Worm (Caenorhabditis elegans) whole organism, L4/young adult: ENCODE data around the gene idpp-4.

ENCODE experiments used
- W03F9.2 ChIP-seq: fragments of 150-350 bp; optimal IDR thresholded peaks from 2 replicates; lab custom pipeline; 2014; ENCODE audit warnings: missing biosample characterization, missing genetic modification characterization
- dao-5 ChIP-seq: sonication (generic microtip); optimal IDR thresholded peaks from 2 replicates; lab custom pipeline; 2016; ENCODE audit warnings: missing genotype, missing genetic modification characterization, moderate library complexity, missing compliant biosample characterization
- him-1 ChIP-seq: sonication (generic microtip); optimal IDR thresholded peaks from 2 replicates; lab custom pipeline; 2016; ENCODE audit warnings: missing genotype, missing genetic modification reagents, missing genetic modification characterization, missing compliant biosample characterization

idpp-4 gene

ce11 chrII:10315252-10315651 lies 6.0 kb upstream of the idpp-4 start, which contains the start of gene idpp-8:
Gene idpp-8, plus strand, starts transcription at chrII:10315552.
- TF ChIP-seq W03F9.2 (tag; lab: Kevin White, UChicago), result no peak
- no peak for TF ChIP-seq dao-5 (tag; lab: Kevin White, UChicago)
- TF ChIP-seq him-1 (tag; lab: Kevin White, UChicago), result no peak

ce11 chrII:10316119-10316518 lies 5.1 kb upstream of the idpp-4 start, which contains the start of gene gcy-5:
Gene gcy-5, minus strand, starts transcription at chrII:10316219.
- no peak for TF ChIP-seq W03F9.2 (tag; lab: Kevin White, UChicago)
- TF ChIP-seq him-1 (tag; lab: Kevin White, UChicago), result no peak

- TF ChIP-seq him-1 (tag; lab: Kevin White, UChicago) (no peak), W03F9.2 (tag; lab: Kevin White, UChicago) (no peak), dao-5 (tag; lab: Kevin White, UChicago) (no peak)
Observed at ce11 chrII:10317007-10317406, 4.3 kb upstream of the idpp-4 start, which contains the start of gene M02G9.4. Gene M02G9.4, plus strand, starts transcription at chrII:10317307.

DNA sequence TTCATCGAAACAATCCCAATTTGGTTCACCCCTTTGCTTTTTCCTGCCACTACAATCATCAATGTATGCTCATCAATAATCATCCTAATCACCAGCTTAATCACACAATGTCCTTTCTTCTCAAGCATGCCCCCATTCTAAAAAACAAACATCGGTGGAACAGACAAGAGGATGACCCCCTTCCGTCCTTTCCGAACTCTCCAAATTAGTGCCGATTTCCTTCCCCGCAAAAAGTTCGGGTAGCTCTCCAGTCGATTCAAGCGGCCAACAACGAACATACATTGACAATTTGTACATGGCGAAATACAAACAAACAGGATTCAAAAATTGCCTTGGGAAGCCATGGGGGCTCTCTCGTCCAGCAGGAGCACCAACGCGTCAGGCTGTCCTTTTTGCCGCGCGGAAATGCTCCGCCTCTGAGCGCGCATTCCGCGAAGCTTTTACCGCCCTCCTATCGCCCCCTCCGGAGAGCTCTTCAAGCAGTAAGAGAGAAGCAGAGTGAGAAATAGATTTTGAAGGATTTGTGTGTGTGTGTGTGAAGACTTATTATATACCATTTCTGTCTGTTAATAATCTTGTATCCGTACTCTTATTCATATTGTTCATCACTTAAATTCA lies 4.5 kb downstream of the idpp-4 start, which contains the start of gene appg-1:
TSS of gene appg-1 (plus strand) at position 427 of the 618 bp plus-strand sequence.
- TF ChIP-seq dao-5 (tag; lab: Kevin White, UChicago) (no peak), him-1 (tag; lab: Kevin White, UChicago) (no peak), W03F9.2 (tag; lab: Kevin White, UChicago) (no peak)

DNA sequence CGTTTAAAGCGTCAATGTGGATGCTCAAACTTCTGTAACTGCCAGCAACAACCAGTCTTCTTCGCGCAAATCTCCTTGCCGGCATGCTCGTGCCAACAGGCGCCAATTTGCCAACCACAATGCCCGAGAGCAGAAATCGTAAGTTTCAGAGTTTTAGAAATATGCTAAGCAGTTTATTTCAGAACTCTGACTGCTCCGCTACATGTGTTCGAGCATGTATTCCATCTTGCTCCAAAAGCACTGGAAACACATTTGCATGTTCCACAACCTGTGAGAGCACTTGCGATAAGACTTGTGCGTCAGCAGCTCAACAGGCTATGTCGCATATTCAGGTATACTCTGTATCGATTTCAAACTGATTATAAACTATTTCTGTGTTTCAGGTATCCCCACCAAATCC lies 8.5 kb downstream of the idpp-4 start:
- TF ChIP-seq W03F9.2 (tag; lab: Kevin White, UChicago), result no peak
- no peak for TF ChIP-seq him-1 (tag; lab: Kevin White, UChicago)
- TF ChIP-seq dao-5 (tag; lab: Kevin White, UChicago), result no peak

DNA sequence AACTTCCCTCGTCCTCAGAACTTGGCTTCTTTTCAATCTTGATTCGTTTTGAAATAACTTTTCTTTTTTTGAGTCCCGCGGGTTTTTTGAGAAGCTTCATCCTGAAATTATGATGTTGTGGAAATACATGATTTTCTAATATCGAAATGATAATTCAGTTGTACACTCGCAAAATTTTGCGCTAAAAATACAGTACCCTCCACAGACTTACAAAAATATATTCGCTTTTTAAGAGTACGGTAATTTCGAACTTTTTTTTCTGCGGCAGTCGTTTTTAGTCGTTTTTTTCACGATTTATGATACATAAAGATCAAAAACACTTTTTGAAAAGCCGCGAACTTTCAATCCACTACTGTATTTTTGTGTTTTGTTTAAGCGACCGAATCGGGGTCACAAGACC lies 23.8 kb downstream of the idpp-4 start, which contains the start of gene pro-2:
TSS of gene pro-2 (minus strand) at position 101 of the 400 bp plus-strand sequence.
- no peak for TF ChIP-seq dao-5 (tag; lab: Kevin White, UChicago)
- no peak for TF ChIP-seq him-1 (tag; lab: Kevin White, UChicago)
- no peak for TF ChIP-seq W03F9.2 (tag; lab: Kevin White, UChicago)

ce11 chrII:10346075-10346474 lies 24.8 kb downstream of the idpp-4 start, which contains the start of gene C07E3.10:
Gene C07E3.10, plus strand, starts transcription at chrII:10346375.
- TF ChIP-seq W03F9.2 (tag; lab: Kevin White, UChicago) (no peak), him-1 (tag; lab: Kevin White, UChicago) (no peak), dao-5 (tag; lab: Kevin White, UChicago) (no peak)

DNA sequence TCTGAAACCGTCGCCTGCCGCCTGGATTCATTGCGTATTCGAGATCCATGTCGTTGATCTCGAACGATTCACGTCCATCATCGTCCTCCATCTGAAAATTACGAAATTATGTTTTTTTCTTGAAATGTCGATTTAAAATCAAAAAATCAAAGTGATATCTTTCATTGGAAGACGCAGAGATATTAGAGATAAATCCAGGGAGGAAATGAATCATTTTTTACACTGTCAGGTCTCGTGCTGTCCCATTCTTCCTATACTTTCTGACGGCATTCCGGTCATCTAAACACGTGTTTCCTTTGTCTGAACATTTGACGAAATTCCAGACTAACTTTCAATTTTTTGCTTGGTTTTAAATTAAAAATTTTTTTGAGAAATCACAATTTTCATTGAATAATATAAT lies 28.7 kb downstream of the idpp-4 start, which contains the start of gene stip-1:
TSS of gene stip-1 (minus strand) at position 98 of the 400 bp plus-strand sequence.
- TF ChIP-seq dao-5 (tag; lab: Kevin White, UChicago) (no peak), W03F9.2 (tag; lab: Kevin White, UChicago) (no peak), him-1 (tag; lab: Kevin White, UChicago) (no peak)

DNA sequence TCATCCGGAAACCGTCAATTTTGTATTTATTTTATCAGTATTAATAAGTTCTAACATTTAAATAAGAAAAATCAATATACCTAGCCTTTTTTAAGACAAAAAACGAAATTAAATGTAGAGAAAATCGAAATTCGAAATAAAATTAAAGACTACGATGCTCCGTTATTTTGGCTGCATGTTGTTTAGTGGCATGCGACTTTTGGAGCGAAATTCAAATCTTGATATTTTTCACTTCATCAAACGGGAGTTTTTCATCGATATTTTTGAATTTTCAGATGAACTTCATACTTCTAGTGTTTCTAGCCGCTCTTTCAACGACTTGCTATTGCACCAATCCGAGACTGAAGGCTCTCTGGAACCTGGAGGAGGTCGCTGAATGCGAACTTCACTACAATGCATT lies 29.2 kb downstream of the idpp-4 start, which contains the start of gene C07E3.9:
TSS of gene C07E3.9 (plus strand) at position 270 of the 400 bp plus-strand sequence.
- TF ChIP-seq W03F9.2 (tag; lab: Kevin White, UChicago), result no peak
- TF ChIP-seq him-1 (tag; lab: Kevin White, UChicago), result no peak
- no peak for TF ChIP-seq dao-5 (tag; lab: Kevin White, UChicago)

DNA sequence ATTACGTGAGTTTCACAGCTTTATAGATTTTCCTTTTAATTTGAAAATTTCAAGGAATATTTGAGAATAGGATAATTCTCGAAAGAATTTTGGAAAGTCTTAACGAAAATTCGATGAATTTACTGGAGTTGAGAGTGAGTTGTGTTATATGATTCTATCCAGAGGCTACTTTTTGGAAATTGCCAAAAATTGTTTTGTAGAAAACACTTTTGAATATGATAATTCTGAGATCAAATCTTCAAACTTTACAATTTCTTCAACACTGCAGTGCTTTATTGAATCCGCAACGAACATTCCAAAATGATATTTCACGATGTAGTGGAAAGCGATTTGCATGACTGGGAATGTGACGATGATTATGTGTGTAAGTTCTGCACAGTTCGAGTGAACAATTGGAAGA lies 30.7 kb downstream of the idpp-4 start, which contains the start of gene C07E3.8:
TSS of gene C07E3.8 (plus strand) at position 301 of the 400 bp plus-strand sequence.
- TF ChIP-seq dao-5 (tag; lab: Kevin White, UChicago), result no peak
- no peak for TF ChIP-seq him-1 (tag; lab: Kevin White, UChicago)
- TF ChIP-seq W03F9.2 (tag; lab: Kevin White, UChicago), result no peak

DNA sequence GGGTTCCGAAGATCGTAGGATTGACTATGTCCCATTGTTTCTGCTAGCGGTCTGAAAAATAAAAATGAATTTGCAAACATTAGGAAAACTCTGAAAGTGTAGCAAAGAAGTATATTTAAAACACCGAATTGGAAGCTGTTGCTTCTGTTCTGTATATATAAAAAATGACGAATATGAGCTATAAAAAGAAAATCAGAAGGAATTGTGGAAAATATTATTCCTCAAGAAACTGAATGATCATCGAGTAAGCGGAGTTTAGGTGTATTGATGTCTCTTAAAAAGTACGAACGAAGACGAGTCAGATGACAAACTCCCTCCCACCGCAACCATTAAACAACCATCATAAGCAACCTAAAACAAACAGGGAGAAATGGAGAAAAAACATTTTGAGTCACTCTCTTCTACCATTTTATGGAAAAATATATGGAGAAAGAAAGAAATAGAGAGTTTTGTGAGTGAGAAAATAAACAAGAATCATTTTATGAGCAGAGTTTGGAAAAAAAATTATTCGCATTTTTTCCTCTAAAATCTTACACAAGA lies 36.3 kb downstream of the idpp-4 start, which contains the start of gene C07E3.3:
TSS of gene C07E3.3 (minus strand) at position 51 of the 540 bp plus-strand sequence.
- no peak for TF ChIP-seq dao-5 (tag; lab: Kevin White, UChicago)
- TF ChIP-seq W03F9.2 (tag; lab: Kevin White, UChicago), result no peak
- TF ChIP-seq him-1 (tag; lab: Kevin White, UChicago), result no peak

- TF ChIP-seq dao-5 (tag; lab: Kevin White, UChicago), result no peak
Observed at ce11 chrII:10360487-10360886, 39.2 kb downstream of the idpp-4 start, which contains the start of gene C07E3.4. Gene C07E3.4, plus strand, starts transcription at chrII:10360787.

DNA sequence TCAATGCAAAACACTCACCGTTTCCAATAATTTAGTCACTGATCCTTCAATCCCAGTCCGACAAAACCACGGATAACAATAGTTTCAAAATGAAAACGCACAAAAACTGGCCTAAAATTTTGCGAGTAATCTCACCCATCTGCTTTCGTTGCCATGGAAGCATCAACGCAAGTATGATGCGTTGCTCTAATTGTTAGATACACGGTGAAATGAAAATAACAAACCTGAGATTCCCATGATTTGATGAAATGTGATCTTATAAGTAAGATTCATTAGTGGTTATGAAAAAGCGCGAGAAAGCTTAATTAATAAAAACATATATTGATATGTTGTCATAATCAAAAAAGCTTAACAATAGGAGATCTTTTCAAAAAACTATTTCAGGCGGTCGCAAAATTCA lies 45.9 kb downstream of the idpp-4 start, which contains the start of gene ceh-57:
TSS of gene ceh-57 (minus strand) at position 95 of the 400 bp plus-strand sequence.
- TF ChIP-seq W03F9.2 (tag; lab: Kevin White, UChicago), result no peak
- no peak for TF ChIP-seq dao-5 (tag; lab: Kevin White, UChicago)
- TF ChIP-seq him-1 (tag; lab: Kevin White, UChicago), result no peak
